Fruit fly (Drosophila melanogaster) whole organism, embryonic: ENCODE data around the gene CG8562.

ENCODE experiments used
- lov ChIP-seq, 2 experiments: fragments of 200-800 bp in 1 of 2; fragments of >200 bp in 1 of 2; sonication (Bioruptor generic) in 1 of 2; IDR thresholded peaks in 1 of 2; optimal IDR thresholded peaks in 1 of 2; 2 replicates in 1 of 2; 3 replicates in 1 of 2; pipeline versions ENCODE4 v1.3.6 to Lab custom; 2017 to 2022; ENCODE audit warnings: missing biosample characterization in 1 of 2, missing genetic modification characterization in 1 of 2
- psq ChIP-seq: fragments of 200-800 bp; sonication (Bioruptor generic); optimal IDR thresholded peaks from 2 replicates; lab custom pipeline; 2017; ENCODE audit warnings: missing biosample characterization, missing genetic modification characterization

dm6 chr3L:7359827-7360323, 38.2 kb upstream of the CG8562 start, which contains the start of gene pst:
- no peak for TF ChIP-seq lov (optimal IDR thresholded peaks at IDR 0.05; lab: Kevin White, UChicago)
- TF ChIP-seq lov (GFP tag; IDR thresholded peaks at IDR 0.05; lab: Robert Waterston, UW): no peak; the same call in 2 of the 3 replicates
- TF ChIP-seq psq: no peak
